Fruit fly (Drosophila melanogaster): ENCODE data around the gene CG13607.

CG13607 gene

DNA sequence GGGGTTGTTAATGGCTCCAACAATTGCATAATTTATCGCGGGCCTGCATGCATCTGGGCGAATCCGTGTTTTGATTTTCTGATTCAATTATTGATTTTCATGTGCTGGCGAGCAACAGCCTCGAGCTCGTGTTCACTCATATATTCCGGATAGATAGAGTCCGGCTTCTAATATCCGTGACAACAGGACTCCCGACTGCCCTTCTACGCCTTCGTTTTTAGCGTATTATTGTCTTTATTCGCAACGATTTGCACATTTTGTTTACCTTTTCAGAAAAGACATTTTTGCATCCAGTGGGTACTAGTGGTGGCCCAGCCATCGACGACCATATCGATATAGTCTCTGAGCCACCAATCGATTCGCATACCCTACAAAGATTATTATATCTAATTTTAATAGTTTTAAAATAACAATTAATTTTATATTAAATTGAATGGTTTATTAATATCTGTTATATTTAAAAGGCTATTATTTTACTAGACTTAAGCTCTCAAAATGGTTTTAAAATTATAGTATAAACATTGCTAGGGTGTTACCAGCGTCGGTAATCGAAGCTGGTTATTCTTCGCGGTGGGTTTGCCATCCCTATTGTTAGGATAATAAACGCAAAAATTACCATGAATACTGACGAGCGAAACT is 45.2 kb upstream of the CG13607 start, which contains the start of the genes Myo95E and TBC1d7 (continued):
- TF ChIP-seq stwl (tag; optimal IDR thresholded peaks at IDR 0.05) (peak; percentile 56), ssp (GFP tag; IDR thresholded peaks at IDR 0.05) (peak; percentile 87), CG7786 (GFP tag; optimal IDR thresholded peaks at IDR 0.05) (peak; percentile 15), CG8388 (GFP tag; optimal IDR thresholded peaks at IDR 0.05) (peak; percentile 82), CG1792 (GFP tag; optimal IDR thresholded peaks at IDR 0.05) (no peak), prd (optimal IDR thresholded peaks at IDR 0.05) (no peak), prd (GFP tag; IDR thresholded peaks at IDR 0.05) (peak; percentile 96), Kr (GFP tag; optimal IDR thresholded peaks at IDR 0.05) (no peak), ind (GFP tag; optimal IDR thresholded peaks at IDR 0.05) (peak; percentile 89), ewg (GFP tag; optimal IDR thresholded peaks at IDR 0.05) (peak; percentile 72), Dp (GFP tag; optimal IDR thresholded peaks at IDR 0.05) (peak; percentile 10), CG13424 (tag; optimal IDR thresholded peaks at IDR 0.05) (peak; percentile 90), CG15269 (tag; optimal IDR thresholded peaks at IDR 0.05) (peak; percentile 91), usp (GFP tag; optimal IDR thresholded peaks at IDR 0.05) (no peak), Poxn (GFP tag; IDR thresholded peaks at IDR 0.05) (no peak; the same call in 1 of the 2 replicates), nmo (GFP tag; optimal IDR thresholded peaks at IDR 0.05) (peak; percentile 95), dm (GFP tag; optimal IDR thresholded peaks at IDR 0.05) (no peak), vfl (GFP tag; optimal IDR thresholded peaks at IDR 0.05) (peak; percentile 61), HLH54F (GFP tag; optimal IDR thresholded peaks at IDR 0.05) (peak; percentile 33), CG6683 (GFP tag; optimal IDR thresholded peaks at IDR 0.05) (peak; percentile 58), CG17612 (GFP tag; IDR thresholded peaks at IDR 0.05) (peak; percentile 65; the same call in 1 of the 2 replicates), al (GFP tag; IDR thresholded peaks at IDR 0.05) (peak; percentile 91), CG3281 (GFP tag; optimal IDR thresholded peaks at IDR 0.05) (peak; percentile 86), croc (GFP tag; conservative IDR thresholded peaks at IDR 0.05) (peak; percentile 93), lov (optimal IDR thresholded peaks at IDR 0.05) (no peak), lov (GFP tag; IDR thresholded peaks at IDR 0.05) (peak; percentile 75; the same call in 2 of the 3 replicates), gem (tag; optimal IDR thresholded peaks at IDR 0.05) (peak; percentile 95), CG9876 (GFP tag; optimal IDR thresholded peaks at IDR 0.05) (no peak), Adf1 (GFP tag; IDR thresholded peaks at IDR 0.05) (peak; percentile 65; the same call in 1 of the 2 replicates), CG15696 (tag; optimal IDR thresholded peaks at IDR 0.05) (peak; percentile 71), Abd-B (GFP tag; optimal IDR thresholded peaks at IDR 0.05) (peak; percentile 91), hkb (optimal IDR thresholded peaks at IDR 0.05) (no peak), hkb (GFP tag; IDR thresholded peaks at IDR 0.05) (peak; percentile 92), chif (GFP tag; optimal IDR thresholded peaks at IDR 0.05) (peak in 1 of 2 experiments; percentile 43), CG11085 (GFP tag; IDR thresholded peaks at IDR 0.05) (peak; percentile 73), jigr1 (GFP tag; IDR thresholded peaks at IDR 0.05) (peak; percentile 84), pum (GFP tag; optimal IDR thresholded peaks at IDR 0.05) (peak; percentile 56), pb (GFP tag; optimal IDR thresholded peaks at IDR 0.05) (no peak), Atf3 (GFP tag; optimal IDR thresholded peaks at IDR 0.05) (peak; percentile 1), hbn (GFP tag; IDR thresholded peaks at IDR 0.05; ENCODE audit: partially characterized antibody) (peak; percentile 64), CG12104 (GFP tag; optimal IDR thresholded peaks at IDR 0.05) (peak; percentile 81), caup (GFP tag; optimal IDR thresholded peaks at IDR 0.05; ENCODE audit: severe bottlenecking) (peak; percentile 83), Side (GFP tag; optimal IDR thresholded peaks at IDR 0.05) (no peak), seq (GFP tag; IDR thresholded peaks at IDR 0.05) (peak; percentile 79), cg (GFP tag; optimal IDR thresholded peaks at IDR 0.05) (no peak), Max (GFP tag; optimal IDR thresholded peaks at IDR 0.05) (peak; percentile 85), H2.0 (GFP tag; IDR thresholded peaks at IDR 0.05) (peak; percentile 76), az2 (GFP tag; optimal IDR thresholded peaks at IDR 0.05) (peak; percentile 87), sens-2 (GFP tag; IDR thresholded peaks at IDR 0.05) (peak; percentile 70; the same call in 1 of the 2 replicates), CG7745 (tag; optimal IDR thresholded peaks at IDR 0.05) (no peak), Mes4 (GFP tag; optimal IDR thresholded peaks at IDR 0.05) (no peak)
